Worm (Caenorhabditis elegans) whole organism, L1 larva: Measurements from ENCODE around the gene nlp-7.

ENCODE experiments used
- C04F5.9 ChIP-seq: sonication (generic microtip); optimal IDR thresholded peaks from 2 replicates; lab custom pipeline; 2016; ENCODE audit warnings: missing genetic modification characterization, missing compliant biosample characterization
- C16A3.4 ChIP-seq: fragments of 150-350 bp; optimal IDR thresholded peaks from 2 replicates; lab custom pipeline; 2014; ENCODE audit warnings: missing biosample characterization, missing genetic modification characterization
- F16B12.6 ChIP-seq: fragments of 150-350 bp; optimal IDR thresholded peaks from 2 replicates; lab custom pipeline; 2014; ENCODE audit warnings: missing biosample characterization, missing genetic modification characterization
- Y116A8C.19 ChIP-seq: sonication (generic microtip); optimal IDR thresholded peaks from 2 replicates; lab custom pipeline; 2016; ENCODE audit warnings: missing compliant biosample characterization, missing genetic modification characterization, borderline replicate concordance
- aha-1 ChIP-seq: fragments of 150-350 bp; optimal IDR thresholded peaks from 2 replicates; lab custom pipeline; 2014; ENCODE audit warnings: missing biosample characterization, missing genetic modification characterization
- alr-1 ChIP-seq: fragments of 200-800 bp; sonication (Bioruptor generic); optimal IDR thresholded peaks from 2 replicates; lab custom pipeline; 2018; ENCODE audit warnings: borderline replicate concordance, mild to moderate bottlenecking, missing genetic modification characterization, missing compliant biosample characterization
- ceh-8 ChIP-seq: fragments of 200-800 bp; sonication (Bioruptor generic); optimal IDR thresholded peaks from 2 replicates; lab custom pipeline; 2018; ENCODE audit warnings: mild to moderate bottlenecking, missing genetic modification characterization, moderate library complexity, missing compliant biosample characterization
- ceh-88 ChIP-seq: fragments of 200-800 bp; sonication (Bioruptor generic); IDR thresholded peaks from 2 replicates; pipeline ENCODE4 v1.3.6; 2022; ENCODE audit warnings: missing genetic modification characterization, missing compliant biosample characterization
- ces-1 ChIP-seq: fragments of 150-350 bp; optimal IDR thresholded peaks from 2 replicates; lab custom pipeline; 2014; ENCODE audit warnings: missing biosample characterization, missing genetic modification reagents, missing genetic modification characterization
- dpl-1 ChIP-seq, 3 experiments: fragments of 150-350 bp in 2 of 3; sonication (generic microtip) in 1 of 3; optimal IDR thresholded peaks; 2 replicates each; lab custom pipeline; 2014 to 2017; ENCODE audit warnings: missing biosample characterization in 3 of 3, missing genetic modification characterization in 3 of 3, missing genetic modification reagents in 3 of 3
- dsc-1 ChIP-seq: sonication (generic microtip); optimal IDR thresholded peaks from 2 replicates; lab custom pipeline; 2016; ENCODE audit warnings: mild to moderate bottlenecking, missing genetic modification characterization, missing compliant biosample characterization
- efl-3 ChIP-seq: fragments of 200-800 bp; sonication (Bioruptor generic); optimal IDR thresholded peaks from 2 replicates; lab custom pipeline; 2018; ENCODE audit warnings: mild to moderate bottlenecking, missing genetic modification characterization, missing compliant biosample characterization
- egl-13 ChIP-seq: sonication (generic microtip); optimal IDR thresholded peaks from 2 replicates; lab custom pipeline; 2016; ENCODE audit warnings: missing genotype, missing genetic modification reagents, missing genetic modification characterization, missing compliant biosample characterization
- egl-27 ChIP-seq, 2 experiments: fragments of 150-350 bp in 1 of 2; sonication (generic microtip); optimal IDR thresholded peaks; 3 replicates each; lab custom pipeline; 2017 to 2018; ENCODE audit warnings: missing biosample characterization in 2 of 2, missing genetic modification characterization in 2 of 2, missing genetic modification reagents in 2 of 2
- elt-2 ChIP-seq: sonication (generic microtip); optimal IDR thresholded peaks from 2 replicates; lab custom pipeline; 2016; ENCODE audit warnings: missing genetic modification characterization, mild to moderate bottlenecking, inconsistent platforms, missing compliant biosample characterization, missing genetic modification reagents
- elt-3 ChIP-seq, 6 experiments: fragments of 150-350 bp in 1 of 6; sonication (generic microtip); optimal IDR thresholded peaks; 2 replicates each; lab custom pipeline; 2017 to 2018; ENCODE audit warnings: missing biosample characterization in 6 of 6, missing genetic modification characterization in 6 of 6, inconsistent platforms in 1 of 6
- ets-5 ChIP-seq: fragments of 200-800 bp; sonication (Bioruptor generic); IDR thresholded peaks from 2 replicates; pipeline ENCODE4 v1.3.6; 2022; ENCODE audit warnings: missing genetic modification characterization, missing compliant biosample characterization
- fkh-10 ChIP-seq: sonication (generic microtip); optimal IDR thresholded peaks from 2 replicates; lab custom pipeline; 2017; ENCODE audit warnings: missing biosample characterization, missing genetic modification reagents, missing genetic modification characterization
- fkh-8 ChIP-seq: sonication (generic microtip); optimal IDR thresholded peaks from 2 replicates; lab custom pipeline; 2016; ENCODE audit warnings: mild to moderate bottlenecking, missing genetic modification characterization, missing compliant biosample characterization
- grh-1 ChIP-seq: fragments of 200-800 bp; sonication (Bioruptor generic); IDR thresholded peaks from 2 replicates; pipeline ENCODE4 v1.3.6; 2022; ENCODE audit warnings: missing genetic modification reagents, missing genetic modification characterization, missing compliant biosample characterization
- hpl-2 ChIP-seq: fragments of 150-350 bp; optimal IDR thresholded peaks from 2 replicates; lab custom pipeline; 2014; ENCODE audit warnings: missing biosample characterization, missing genetic modification reagents, missing genetic modification characterization
- jun-1 ChIP-seq: fragments of 150-350 bp; optimal IDR thresholded peaks from 2 replicates; lab custom pipeline; 2014; ENCODE audit warnings: missing biosample characterization, missing genetic modification reagents, missing genetic modification characterization
- lin-13 ChIP-seq: fragments of 150-350 bp; optimal IDR thresholded peaks from 2 replicates; lab custom pipeline; 2014; ENCODE audit warnings: missing biosample characterization, missing genetic modification reagents, missing genetic modification characterization
- lin-14 ChIP-seq: fragments of 200-800 bp; sonication (Bioruptor generic); optimal IDR thresholded peaks from 2 replicates; lab custom pipeline; 2018; ENCODE audit warnings: mild to moderate bottlenecking, missing genetic modification characterization, moderate library complexity, missing compliant biosample characterization
- lin-15B ChIP-seq: fragments of 150-350 bp; sonication (generic microtip); optimal IDR thresholded peaks from 3 replicates; lab custom pipeline; 2014; ENCODE audit warnings: missing biosample characterization, missing genetic modification characterization
- lin-35 ChIP-seq, 2 experiments: fragments of 150-350 bp; optimal IDR thresholded peaks; 2 replicates each; lab custom pipeline; 2014; ENCODE audit warnings: missing biosample characterization in 2 of 2, missing genetic modification characterization in 2 of 2, missing genetic modification reagents in 2 of 2
- lin-39 ChIP-seq: fragments of 150-350 bp; optimal IDR thresholded peaks from 2 replicates; lab custom pipeline; 2014; ENCODE audit warnings: missing biosample characterization, missing genetic modification reagents, missing genetic modification characterization
- lsy-2 ChIP-seq, 2 experiments: fragments of 150-350 bp; optimal IDR thresholded peaks; 2 replicates each; lab custom pipeline; 2014; ENCODE audit warnings: missing biosample characterization in 2 of 2, missing genetic modification characterization in 2 of 2
- mab-9 ChIP-seq: fragments of 200-800 bp; sonication (Bioruptor generic); IDR thresholded peaks from 2 replicates; pipeline ENCODE4 v1.3.6; 2022; ENCODE audit warnings: missing genetic modification reagents, missing genetic modification characterization, missing compliant biosample characterization
- nhr-12 ChIP-seq: sonication (generic microtip); optimal IDR thresholded peaks from 2 replicates; lab custom pipeline; 2017; ENCODE audit warnings: missing biosample characterization, missing genetic modification characterization
- nhr-20 ChIP-seq: sonication (generic microtip); optimal IDR thresholded peaks from 2 replicates; lab custom pipeline; 2016; ENCODE audit warnings: mild to moderate bottlenecking, missing genetic modification characterization, missing compliant biosample characterization
- nhr-237 ChIP-seq: fragments of 150-350 bp; optimal IDR thresholded peaks from 2 replicates; lab custom pipeline; 2014; ENCODE audit warnings: missing biosample characterization, missing genetic modification characterization
- nhr-76 ChIP-seq: sonication (generic microtip); optimal IDR thresholded peaks from 2 replicates; lab custom pipeline; 2017; ENCODE audit warnings: missing biosample characterization, missing genetic modification characterization
- nhr-84 ChIP-seq: sonication (generic microtip); optimal IDR thresholded peaks from 2 replicates; lab custom pipeline; 2017; ENCODE audit warnings: missing biosample characterization, missing genetic modification characterization
- pax-3 ChIP-seq: fragments of 200-800 bp; sonication (Bioruptor generic); optimal IDR thresholded peaks from 2 replicates; lab custom pipeline; 2018; ENCODE audit warnings: mild to moderate bottlenecking, missing genetic modification characterization, moderate library complexity, missing compliant biosample characterization
- pqm-1 ChIP-seq: sonication (generic microtip); optimal IDR thresholded peaks from 3 replicates; lab custom pipeline; 2017; ENCODE audit warnings: missing biosample characterization, missing genetic modification characterization
- rnt-1 ChIP-seq: sonication (generic microtip); optimal IDR thresholded peaks from 2 replicates; lab custom pipeline; 2016; ENCODE audit warnings: mild to moderate bottlenecking, missing genetic modification characterization, moderate library complexity, missing compliant biosample characterization
- skn-1 ChIP-seq: fragments of 150-350 bp; optimal IDR thresholded peaks from 2 replicates; lab custom pipeline; 2014; ENCODE audit warnings: missing biosample characterization, missing genetic modification characterization
- snu-23 ChIP-seq: sonication (generic microtip); optimal IDR thresholded peaks from 2 replicates; lab custom pipeline; 2016; ENCODE audit warnings: missing genetic modification characterization, missing compliant biosample characterization
- sox-4 ChIP-seq: sonication (generic microtip); optimal IDR thresholded peaks from 2 replicates; lab custom pipeline; 2016; ENCODE audit warnings: missing genetic modification characterization, missing compliant biosample characterization
- sptf-1 ChIP-seq: fragments of 150-350 bp; optimal IDR thresholded peaks from 2 replicates; lab custom pipeline; 2014; ENCODE audit warnings: missing biosample characterization, missing genetic modification characterization
- sup-37 ChIP-seq: fragments of 200-800 bp; sonication (Bioruptor generic); optimal IDR thresholded peaks from 2 replicates; lab custom pipeline; 2018; ENCODE audit warnings: mild to moderate bottlenecking, missing genetic modification characterization, missing compliant biosample characterization
- tbx-2 ChIP-seq: sonication (generic microtip); optimal IDR thresholded peaks from 2 replicates; lab custom pipeline; 2016; ENCODE audit warnings: missing genetic modification characterization, missing compliant biosample characterization
- unc-130 ChIP-seq: fragments of 150-350 bp; optimal IDR thresholded peaks from 2 replicates; lab custom pipeline; 2017; ENCODE audit warnings: missing biosample characterization, missing genetic modification characterization, inconsistent platforms
- unc-86 ChIP-seq: sonication (generic microtip); optimal IDR thresholded peaks from 2 replicates; lab custom pipeline; 2016; ENCODE audit warnings: missing genetic modification characterization, missing compliant biosample characterization
- vab-15 ChIP-seq: sonication (generic microtip); optimal IDR thresholded peaks from 2 replicates; lab custom pipeline; 2017; ENCODE audit warnings: missing genotype, mild to moderate bottlenecking, missing genetic modification characterization, missing compliant biosample characterization
- xbp-1 ChIP-seq: sonication (generic microtip); optimal IDR thresholded peaks from 2 replicates; lab custom pipeline; 2016; ENCODE audit warnings: missing genetic modification characterization, missing compliant biosample characterization
- zag-1 ChIP-seq: fragments of 150-350 bp; optimal IDR thresholded peaks from 2 replicates; lab custom pipeline; 2014; ENCODE audit warnings: missing biosample characterization, missing genetic modification characterization
- zip-4 ChIP-seq: fragments of 200-800 bp; sonication (Bioruptor generic); optimal IDR thresholded peaks from 2 replicates; lab custom pipeline; 2018; ENCODE audit warnings: mild to moderate bottlenecking, missing genetic modification characterization, moderate library complexity, missing compliant biosample characterization
- ztf-4 ChIP-seq: fragments of 150-350 bp; optimal IDR thresholded peaks from 2 replicates; lab custom pipeline; 2014; ENCODE audit warnings: missing biosample characterization, missing genetic modification characterization

Gene nlp-7

ce11 chrX:8592881-8593280 is at the start of gene nlp-7:
Gene nlp-7 (plus strand): TSS chrX:8593181.
- TF ChIP-seq ets-5 (GFP tag; lab: Robert Waterston, UW) (no peak), snu-23 (GFP tag; lab: Kevin White, UChicago) (no peak), dpl-1 (GFP tag; optimal IDR thresholded peaks at IDR 0.05; lab: Kevin White, UChicago) (no peak), zag-1 (no peak), elt-2 (no peak), hpl-2 (no peak), lsy-2 (tag; optimal IDR thresholded peaks at IDR 0.05; lab: Kevin White, UChicago) (no peak), mab-9 (GFP tag; lab: Robert Waterston, UW) (no peak), sptf-1 (tag; lab: Kevin White, UChicago) (no peak), lin-13 (no peak), unc-130 (tag; lab: Kevin White, UChicago) (no peak), fkh-10 (GFP tag; lab: Kevin White, UChicago) (no peak), sox-4 (tag; lab: Kevin White, UChicago) (no peak), lin-39 (tag; lab: Kevin White, UChicago) (no peak), ceh-8 (GFP tag; lab: Kevin White, UChicago) (no peak)

DNA sequence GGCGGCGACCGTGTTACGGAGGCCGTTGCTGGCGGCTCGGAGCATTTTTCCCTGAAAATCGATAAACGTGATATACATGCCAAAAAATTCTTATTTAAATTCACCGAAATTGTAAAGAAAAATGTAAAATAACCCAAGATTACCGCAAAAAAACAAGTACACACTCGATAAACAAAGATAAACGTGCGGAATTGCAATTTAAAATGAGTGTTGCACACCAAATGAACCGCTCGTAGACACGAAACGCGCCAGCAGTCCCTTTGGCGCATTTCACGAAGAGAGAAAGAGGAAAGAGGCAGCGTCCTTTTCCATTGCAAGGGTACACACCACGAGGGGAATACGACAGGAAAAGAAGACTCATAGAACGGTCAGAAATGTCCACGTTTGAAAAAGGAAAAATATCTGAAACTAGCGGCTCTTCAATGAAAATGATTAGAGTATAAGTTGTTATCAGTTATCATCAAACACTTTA is 47.0 kb upstream of the nlp-7 start, which contains the start of gene sdha-1:
sdha-1 (minus strand) TSS at position 51 of the 472 bp plus-strand sequence.
- TF ChIP-seq lsy-2 (tag; optimal IDR thresholded peaks at IDR 0.05; lab: Kevin White, UChicago) = peak; percentile 86 to 88
- no peak for TF ChIP-seq nhr-76 (tag; lab: Kevin White, UChicago)
- peak; percentile 70 for TF ChIP-seq lin-15B
- peak; percentile 83 for TF ChIP-seq ztf-4 (tag; lab: Kevin White, UChicago)
- TF ChIP-seq nhr-237 (tag; lab: Kevin White, UChicago) = peak; percentile 41
- TF ChIP-seq aha-1 = peak; percentile 88
- peak; percentile 53 for TF ChIP-seq zip-4 (GFP tag; lab: Kevin White, UChicago)
- TF ChIP-seq hpl-2 = peak; percentile 4
- TF ChIP-seq F16B12.6 (tag; lab: Kevin White, UChicago) = peak; percentile 41
- peak; percentile 79 for TF ChIP-seq skn-1
- peak; percentile 97 for TF ChIP-seq lin-14 (GFP tag; lab: Kevin White, UChicago)
- TF ChIP-seq alr-1 (tag; lab: Kevin White, UChicago) = no peak
- peak; percentile 66; the same call in 1 of the 2 replicates for TF ChIP-seq ceh-88 (GFP tag; lab: Robert Waterston, UW)
- TF ChIP-seq tbx-2 (tag; lab: Kevin White, UChicago) = peak; percentile 89
- TF ChIP-seq efl-3 (GFP tag; lab: Kevin White, UChicago) = no peak
- peak; percentile 82 for TF ChIP-seq unc-86
- no peak for TF ChIP-seq ces-1 (GFP tag; lab: Kevin White, UChicago)
- peak; percentile 93 for TF ChIP-seq C16A3.4 (tag; lab: Kevin White, UChicago)
- TF ChIP-seq fkh-10 (GFP tag; lab: Kevin White, UChicago) = peak; percentile 59
- no peak for TF ChIP-seq nhr-12
- peak; percentile 8 for TF ChIP-seq C04F5.9 (tag; lab: Kevin White, UChicago)
- no peak; the same call in 1 of the 2 replicates for TF ChIP-seq mab-9 (GFP tag; lab: Robert Waterston, UW)
- peak; percentile 90 for TF ChIP-seq rnt-1 (tag; lab: Kevin White, UChicago)
- peak; percentile 70 for TF ChIP-seq lin-13
- peak; percentile 76 for TF ChIP-seq dsc-1 (tag; lab: Kevin White, UChicago)
- peak in 3 of 6 experiments; percentile 42 to 87 (median 63) for TF ChIP-seq elt-3 (tag; optimal IDR thresholded peaks at IDR 0.05; lab: Kevin White, UChicago)
- peak; percentile 87 for TF ChIP-seq fkh-8
- peak; percentile 84 for TF ChIP-seq jun-1 (tag; lab: Kevin White, UChicago)
- TF ChIP-seq vab-15 = no peak
- TF ChIP-seq grh-1 (GFP tag; lab: Robert Waterston, UW) = peak; percentile 63
- TF ChIP-seq xbp-1 (tag; lab: Kevin White, UChicago) = peak; percentile 91
- no peak for TF ChIP-seq egl-27 (tag; optimal IDR thresholded peaks at IDR 0.05; lab: Kevin White, UChicago)
- peak; percentile 74 for TF ChIP-seq egl-13 (tag; lab: Kevin White, UChicago)
- TF ChIP-seq sup-37 = no peak
- peak; percentile 61 for TF ChIP-seq pax-3 (tag; lab: Kevin White, UChicago)
- no peak for TF ChIP-seq zag-1
- peak; percentile 94 for TF ChIP-seq nhr-20 (tag; lab: Kevin White, UChicago)
- peak; percentile 77 to 91 for TF ChIP-seq lin-35 (GFP tag; optimal IDR thresholded peaks at IDR 0.05; lab: Kevin White, UChicago)
- no peak for TF ChIP-seq pqm-1 (tag; lab: Kevin White, UChicago)
- no peak for TF ChIP-seq Y116A8C.19
- TF ChIP-seq nhr-84 (tag; lab: Kevin White, UChicago) = no peak
- TF ChIP-seq sox-4 (tag; lab: Kevin White, UChicago) = no peak
